Fruit fly (Drosophila melanogaster): Measurements from ENCODE around the gene CG8661.

The CG8661 gene

DNA sequence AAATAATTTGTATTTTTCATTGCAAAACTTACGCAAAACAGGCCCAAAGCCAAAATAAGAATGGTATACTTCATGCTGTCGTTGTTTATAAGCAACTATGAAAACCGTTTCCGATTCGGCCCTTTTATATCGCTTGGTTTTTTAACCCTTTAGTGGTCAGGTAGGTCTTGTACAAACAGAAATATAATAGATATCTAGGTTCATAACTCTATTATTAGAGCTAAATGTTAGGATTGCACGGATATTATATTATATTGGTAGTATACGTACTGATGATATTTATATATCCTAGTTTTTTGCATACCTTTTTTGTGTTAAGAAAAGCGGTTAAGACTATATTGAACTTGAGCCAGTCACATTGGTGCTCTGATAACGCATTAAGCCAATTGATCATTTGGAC lies at the start of gene CG8661:
CG8661 (minus strand) TSS at position 101 of the 400 bp plus-strand sequence.
- no peak for TF ChIP-seq CG11902 (GFP tag; optimal IDR thresholded peaks at IDR 0.05)
- TF ChIP-seq Eip78C (GFP tag): no peak
- no peak for TF ChIP-seq Sox14 (GFP tag; optimal IDR thresholded peaks at IDR 0.05)
- no peak for TF ChIP-seq Gug (GFP tag; IDR thresholded peaks at IDR 0.05)
- no peak for TF ChIP-seq Sox15 (GFP tag; optimal IDR thresholded peaks at IDR 0.05)
- TF ChIP-seq CG1621 (tag; optimal IDR thresholded peaks at IDR 0.05): no peak
- TF ChIP-seq net (GFP tag; optimal IDR thresholded peaks at IDR 0.05): no peak
- TF ChIP-seq CG6854 (GFP tag; optimal IDR thresholded peaks at IDR 0.05): no peak
- no peak for TF ChIP-seq cyc (GFP tag; optimal IDR thresholded peaks at IDR 0.05)

DNA sequence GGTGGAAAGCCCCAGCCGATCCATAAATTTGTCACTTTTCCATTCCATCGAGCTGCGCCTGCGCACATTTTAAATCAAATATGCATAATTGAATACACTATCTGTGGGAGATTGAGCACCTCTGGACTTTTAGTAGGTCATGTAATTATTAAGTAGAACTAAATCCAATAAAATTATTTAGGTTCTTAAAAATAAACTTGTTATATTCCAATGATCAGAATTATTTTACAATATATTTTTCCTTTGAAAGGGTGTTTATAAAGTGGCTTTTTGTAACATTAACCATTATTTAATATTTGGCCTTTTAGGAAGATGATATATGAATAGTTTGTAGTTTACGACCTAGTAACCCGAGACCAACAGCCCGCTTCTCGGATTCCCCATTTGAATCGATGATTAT lies 49.8 kb upstream of the CG8661 start:
- TF ChIP-seq CG11294 (GFP tag; IDR thresholded peaks at IDR 0.05) (no peak), svp (GFP tag) (peak; percentile 31), acj6 (GFP tag; optimal IDR thresholded peaks at IDR 0.05) (no peak)

DNA sequence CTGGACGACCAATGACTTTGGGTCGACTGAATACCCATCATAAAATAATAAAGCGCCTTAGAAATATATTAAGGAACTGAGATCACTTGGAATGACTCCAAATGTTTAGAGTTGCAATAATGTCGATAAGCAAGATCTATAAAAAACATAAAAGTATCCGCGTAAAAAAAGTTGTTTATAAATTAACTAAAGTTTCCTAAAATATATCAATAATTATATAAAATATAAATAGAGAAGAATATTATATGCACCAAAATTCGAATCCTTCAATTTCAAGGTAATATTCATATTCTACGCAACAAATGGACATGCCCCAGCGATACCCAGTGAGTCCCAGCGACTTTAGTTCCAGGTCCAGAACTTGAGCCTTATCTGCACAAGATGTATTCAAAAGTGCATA lies 48.1 kb upstream of the CG8661 start:
- TF ChIP-seq Hr4 (GFP tag; optimal IDR thresholded peaks at IDR 0.05) (no peak), Hr39 (GFP tag; optimal IDR thresholded peaks at IDR 0.05) (no peak), CG6808 (GFP tag; optimal IDR thresholded peaks at IDR 0.05) (peak; percentile 58), CG16779 (tag; optimal IDR thresholded peaks at IDR 0.05) (no peak), lz (GFP tag; optimal IDR thresholded peaks at IDR 0.05) (peak; percentile 15), Lpt (GFP tag; optimal IDR thresholded peaks at IDR 0.05) (no peak), achi (GFP tag; optimal IDR thresholded peaks at IDR 0.05) (peak; percentile 31), Blimp-1 (GFP tag; optimal IDR thresholded peaks at IDR 0.05) (no peak), CG7368 (GFP tag; optimal IDR thresholded peaks at IDR 0.05) (no peak), Sox14 (GFP tag; optimal IDR thresholded peaks at IDR 0.05) (no peak), salr (GFP tag; optimal IDR thresholded peaks at IDR 0.05) (peak in 1 of 2 experiments; percentile 39), Sox15 (GFP tag; optimal IDR thresholded peaks at IDR 0.05) (no peak), Hr38 (GFP tag; optimal IDR thresholded peaks at IDR 0.05) (no peak), fd85E (GFP tag; optimal IDR thresholded peaks at IDR 0.05) (no peak), CG6276 (GFP tag; optimal IDR thresholded peaks at IDR 0.05) (peak; percentile 38), CG3919 (GFP tag; optimal IDR thresholded peaks at IDR 0.05) (peak; percentile 43), CG15336 (GFP tag; IDR thresholded peaks at IDR 0.05) (no peak), topi (GFP tag; optimal IDR thresholded peaks at IDR 0.05) (peak; percentile 26), Eip78C (GFP tag) (peak; percentile 71), Ets96B (tag; optimal IDR thresholded peaks at IDR 0.05) (peak; percentile 37), CG4318 (GFP tag; optimal IDR thresholded peaks at IDR 0.05) (no peak), CG11762 (GFP tag; optimal IDR thresholded peaks at IDR 0.05; ENCODE audit: insufficient read depth) (no peak), CG3032 (tag; optimal IDR thresholded peaks at IDR 0.05) (peak; percentile 44), CG10669 (GFP tag; optimal IDR thresholded peaks at IDR 0.05) (peak; percentile 50), spab (GFP tag; optimal IDR thresholded peaks at IDR 0.05) (peak; percentile 51), CG6854 (GFP tag; optimal IDR thresholded peaks at IDR 0.05) (no peak), CG32006 (GFP tag; optimal IDR thresholded peaks at IDR 0.05) (peak; percentile 42), CG11294 (GFP tag; IDR thresholded peaks at IDR 0.05) (no peak), Smox (GFP tag; optimal IDR thresholded peaks at IDR 0.05) (no peak), fkh (GFP tag; optimal IDR thresholded peaks at IDR 0.05) (no peak), CG9139 (GFP tag; optimal IDR thresholded peaks at IDR 0.05) (no peak), CG8119 (GFP tag; IDR thresholded peaks at IDR 0.05) (no peak), CG6163 (GFP tag; IDR thresholded peaks at IDR 0.05) (no peak), CG31627 (GFP tag; optimal IDR thresholded peaks at IDR 0.05) (no peak), Met (GFP tag; optimal IDR thresholded peaks at IDR 0.05) (peak; percentile 9), vri (GFP tag; optimal IDR thresholded peaks at IDR 0.05) (no peak), dsx (GFP tag; optimal IDR thresholded peaks at IDR 0.05; ENCODE audit: poor library complexity, severe bottlenecking) (peak; percentile 25), Eip75B (GFP tag; optimal IDR thresholded peaks at IDR 0.05) (no peak), dac (GFP tag; optimal IDR thresholded peaks at IDR 0.05) (no peak), OdsH (GFP tag; optimal IDR thresholded peaks at IDR 0.05) (peak; percentile 38), CG8319 (GFP tag; optimal IDR thresholded peaks at IDR 0.05) (no peak), Eip93F (GFP tag; optimal IDR thresholded peaks at IDR 0.05) (no peak), CG1621 (tag; optimal IDR thresholded peaks at IDR 0.05) (no peak), svp (GFP tag) (peak; percentile 59)

Measured in whole organism, prepupa.